Worm (Caenorhabditis elegans) whole organism, L4 larva: ENCODE results near the gene clc-24.
A peak's percentile ranks its signal among the peaks of the same experiment; 100 is the strongest.

Experiments used
- D1046.2 ChIP-seq: fragments of 200-800 bp; sonication (Bioruptor generic); IDR thresholded peaks from 2 replicates; pipeline ENCODE4 v1.3.6; 2022; ENCODE audit warnings: missing genetic modification characterization, missing compliant biosample characterization
- F49E8.2 ChIP-seq: sonication (generic microtip); optimal IDR thresholded peaks from 2 replicates; lab custom pipeline; 2016; ENCODE audit warnings: missing compliant biosample characterization, mild to moderate bottlenecking, missing genetic modification characterization, borderline replicate concordance
- Y75B8A.6 ChIP-seq: fragments of 200-800 bp; sonication (Bioruptor generic); IDR thresholded peaks from 2 replicates; pipeline ENCODE4 v1.3.6; 2022; ENCODE audit warnings: missing genetic modification reagents, missing genetic modification characterization, missing compliant biosample characterization
- ZK546.5 ChIP-seq, 2 experiments: sonication (generic microtip); optimal IDR thresholded peaks; 2 replicates each; lab custom pipeline; 2017; ENCODE audit warnings: missing biosample characterization in 2 of 2, missing genetic modification characterization in 2 of 2
- aly-2 ChIP-seq: sonication (generic microtip); optimal IDR thresholded peaks from 2 replicates; lab custom pipeline; 2018; ENCODE audit warnings: missing biosample characterization, missing genetic modification characterization
- ama-1 ChIP-seq: fragments of 150-350 bp; optimal IDR thresholded peaks from 2 replicates; lab custom pipeline; 2014; ENCODE audit warnings: inconsistent platforms, mixed read lengths
- ctbp-1 ChIP-seq: fragments of 200-800 bp; sonication (Bioruptor generic); IDR thresholded peaks from 2 replicates; pipeline ENCODE4 v1.3.6; 2022; ENCODE audit warnings: missing genetic modification reagents, missing genetic modification characterization, missing compliant biosample characterization
- daf-12 ChIP-seq: fragments of 150-350 bp; optimal IDR thresholded peaks from 2 replicates; lab custom pipeline; 2014; ENCODE audit warnings: missing biosample characterization, missing genetic modification reagents, missing genetic modification characterization
- daf-16 ChIP-seq, 3 experiments: sonication (generic microtip); optimal IDR thresholded peaks; 2 replicates each; lab custom pipeline; 2016 to 2017; ENCODE audit warnings: missing genetic modification characterization in 3 of 3, missing genetic modification reagents in 3 of 3, mild to moderate bottlenecking in 2 of 3, missing compliant biosample characterization in 2 of 3, missing biosample characterization in 1 of 3, moderate library complexity in 1 of 3
- dmd-6 ChIP-seq: fragments of 200-800 bp; sonication (Bioruptor generic); IDR thresholded peaks from 2 replicates; pipeline ENCODE4 v1.3.6; 2022; ENCODE audit warnings: missing genetic modification reagents, missing genetic modification characterization, missing compliant biosample characterization
- dmd-8 ChIP-seq: fragments of 200-800 bp; sonication (Bioruptor generic); IDR thresholded peaks from 2 replicates; pipeline ENCODE4 v1.3.6; 2022; ENCODE audit warnings: missing genetic modification characterization, missing compliant biosample characterization
- dpl-1 ChIP-seq: fragments of 150-350 bp; optimal IDR thresholded peaks from 2 replicates; lab custom pipeline; 2014; ENCODE audit warnings: missing biosample characterization, missing genetic modification reagents, missing genetic modification characterization
- duxl-1 ChIP-seq: sonication (generic microtip); optimal IDR thresholded peaks from 2 replicates; lab custom pipeline; 2016; ENCODE audit warnings: mild to moderate bottlenecking, missing genetic modification characterization, moderate library complexity, missing compliant biosample characterization; ENCODE audit not compliant: poor library complexity
- egl-43 ChIP-seq: fragments of 200-800 bp; sonication (Bioruptor generic); IDR thresholded peaks from 2 replicates; pipeline ENCODE4 v1.3.6; 2022; ENCODE audit warnings: missing genetic modification reagents, missing genetic modification characterization, missing compliant biosample characterization
- fkh-10 ChIP-seq: fragments of 150-350 bp; optimal IDR thresholded peaks from 2 replicates; lab custom pipeline; 2014; ENCODE audit warnings: missing biosample characterization, missing genetic modification reagents, missing genetic modification characterization
- hlh-11 ChIP-seq: fragments of 200-800 bp; sonication (Bioruptor generic); optimal IDR thresholded peaks from 2 replicates; lab custom pipeline; 2018; ENCODE audit warnings: mild to moderate bottlenecking, missing genetic modification characterization, missing compliant biosample characterization
- jun-1 ChIP-seq: fragments of 150-350 bp; optimal IDR thresholded peaks from 2 replicates; lab custom pipeline; 2014; ENCODE audit warnings: missing biosample characterization, missing genetic modification reagents, missing genetic modification characterization
- lim-7 ChIP-seq: fragments of 200-800 bp; sonication (Bioruptor generic); IDR thresholded peaks from 2 replicates; pipeline ENCODE4 v1.3.6; 2022; ENCODE audit warnings: missing genetic modification characterization, missing compliant biosample characterization
- lin-1 ChIP-seq: fragments of 200-800 bp; sonication (Bioruptor generic); IDR thresholded peaks from 2 replicates; pipeline ENCODE4 v1.3.6; 2022; ENCODE audit warnings: missing genetic modification reagents, missing genetic modification characterization, missing compliant biosample characterization
- lin-13 ChIP-seq: fragments of 150-350 bp; optimal IDR thresholded peaks from 2 replicates; lab custom pipeline; 2014; ENCODE audit warnings: missing biosample characterization, missing genetic modification reagents, missing genetic modification characterization
- lin-29 ChIP-seq: fragments of 200-800 bp; sonication (Bioruptor generic); IDR thresholded peaks from 2 replicates; pipeline ENCODE4 v1.3.6; 2022; ENCODE audit warnings: missing genetic modification reagents, missing genetic modification characterization, missing compliant biosample characterization
- lin-38 ChIP-seq: fragments of 200-800 bp; sonication (Bioruptor generic); IDR thresholded peaks from 2 replicates; pipeline ENCODE4 v1.3.6; 2022; ENCODE audit warnings: missing genetic modification reagents, missing genetic modification characterization, missing compliant biosample characterization
- lsy-2 ChIP-seq, 2 experiments: fragments of 150-350 bp in 1 of 2; sonication (generic microtip) in 1 of 2; optimal IDR thresholded peaks; 2 replicates each; lab custom pipeline; 2014 to 2017; ENCODE audit warnings: missing biosample characterization in 2 of 2, missing genetic modification characterization in 2 of 2
- madf-5 ChIP-seq, 2 experiments: fragments of 200-800 bp; sonication (Bioruptor generic); IDR thresholded peaks; 2 replicates each; pipeline ENCODE4 v1.3.6; 2022; ENCODE audit warnings: missing compliant biosample characterization in 2 of 2, missing genetic modification characterization in 2 of 2
- madf-9 ChIP-seq: fragments of 200-800 bp; sonication (Bioruptor generic); conservative IDR thresholded peaks from 2 replicates; pipeline ENCODE4 v1.3.6; 2022; ENCODE audit warnings: missing genetic modification reagents, missing genetic modification characterization, missing compliant biosample characterization
- mdl-1 ChIP-seq, 2 experiments: fragments of 150-350 bp in 1 of 2; sonication (generic microtip) in 1 of 2; optimal IDR thresholded peaks; 2 replicates each; lab custom pipeline; 2014 to 2017; ENCODE audit warnings: missing biosample characterization in 2 of 2, missing genetic modification characterization in 2 of 2
- mdt-29 ChIP-seq: fragments of 200-800 bp; sonication (Bioruptor generic); IDR thresholded peaks from 2 replicates; pipeline ENCODE4 v1.3.6; 2022; ENCODE audit warnings: missing genetic modification reagents, missing genetic modification characterization, missing compliant biosample characterization
- mep-1 ChIP-seq: fragments of 150-350 bp; sonication (generic microtip); optimal IDR thresholded peaks from 3 replicates; lab custom pipeline; 2014; ENCODE audit warnings: missing biosample characterization, missing genetic modification characterization
- mxl-2 ChIP-seq: fragments of 200-800 bp; sonication (Bioruptor generic); conservative IDR thresholded peaks from 2 replicates; pipeline ENCODE4 v1.3.6; 2022; ENCODE audit warnings: missing genetic modification reagents, missing genetic modification characterization, missing compliant biosample characterization
- nhr-102 ChIP-seq: sonication (generic microtip); optimal IDR thresholded peaks from 2 replicates; lab custom pipeline; 2016; ENCODE audit warnings: mild to moderate bottlenecking, missing genetic modification characterization, moderate library complexity, missing compliant biosample characterization
- nhr-237 ChIP-seq: sonication (generic microtip); optimal IDR thresholded peaks from 2 replicates; lab custom pipeline; 2017; ENCODE audit warnings: missing biosample characterization, missing genetic modification characterization
- nhr-28 ChIP-seq: fragments of 150-350 bp; optimal IDR thresholded peaks from 2 replicates; lab custom pipeline; 2014; ENCODE audit warnings: missing biosample characterization, missing genetic modification characterization
- nhr-41 ChIP-seq: fragments of 200-800 bp; sonication (Bioruptor generic); IDR thresholded peaks from 2 replicates; pipeline ENCODE4 v1.3.6; 2022; ENCODE audit warnings: missing genetic modification reagents, missing genetic modification characterization, missing compliant biosample characterization
- nhr-42 ChIP-seq: fragments of 200-800 bp; sonication (Bioruptor generic); IDR thresholded peaks from 2 replicates; pipeline ENCODE4 v1.3.6; 2022; ENCODE audit warnings: missing genetic modification characterization, missing compliant biosample characterization
- pqm-1 ChIP-seq: sonication (generic microtip); optimal IDR thresholded peaks from 2 replicates; lab custom pipeline; 2017; ENCODE audit warnings: missing biosample characterization, missing genetic modification characterization
- rbr-2 ChIP-seq: sonication (generic microtip); optimal IDR thresholded peaks from 2 replicates; lab custom pipeline; 2016; ENCODE audit warnings: missing genotype, missing genetic modification characterization, missing compliant biosample characterization
- snpc-4 ChIP-seq: fragments of 150-350 bp; optimal IDR thresholded peaks from 2 replicates; lab custom pipeline; 2014; ENCODE audit warnings: missing biosample characterization, missing genetic modification characterization
- spr-1 ChIP-seq: sonication (generic microtip); optimal IDR thresholded peaks from 2 replicates; lab custom pipeline; 2016; ENCODE audit warnings: mild to moderate bottlenecking, missing genetic modification characterization, missing compliant biosample characterization
- unc-130 ChIP-seq: sonication (generic microtip); optimal IDR thresholded peaks from 2 replicates; lab custom pipeline; 2016; ENCODE audit warnings: missing genetic modification reagents, missing genetic modification characterization, missing compliant biosample characterization
- unc-39 ChIP-seq: sonication (generic microtip); optimal IDR thresholded peaks from 2 replicates; lab custom pipeline; 2017; ENCODE audit warnings: missing biosample characterization, missing genetic modification characterization
- unc-62 ChIP-seq, 3 experiments: fragments of 150-350 bp in 1 of 3; sonication (generic microtip); optimal IDR thresholded peaks in 2 of 3; peaks in 1 of 3; 1 replicate in 1 of 3; 2 replicates in 2 of 3; lab custom pipeline; 2014 to 2017; ENCODE audit warnings: missing biosample characterization in 3 of 3, missing genetic modification characterization in 3 of 3, missing genetic modification reagents in 3 of 3, missing genotype in 1 of 3
- zag-1 ChIP-seq: fragments of 150-350 bp; optimal IDR thresholded peaks from 2 replicates; lab custom pipeline; 2014; ENCODE audit warnings: missing biosample characterization, missing genetic modification characterization
- zfp-2 ChIP-seq: sonication (generic microtip); optimal IDR thresholded peaks from 2 replicates; lab custom pipeline; 2016; ENCODE audit warnings: mild to moderate bottlenecking, missing genetic modification characterization, missing compliant biosample characterization
- zfp-3 ChIP-seq: fragments of 200-800 bp; sonication (Bioruptor generic); conservative IDR thresholded peaks from 2 replicates; pipeline ENCODE4 v1.3.6; 2022; ENCODE audit warnings: missing genetic modification reagents, missing genetic modification characterization, missing compliant biosample characterization
- zip-11 ChIP-seq: fragments of 200-800 bp; sonication (Bioruptor generic); IDR thresholded peaks from 2 replicates; pipeline ENCODE4 v1.3.6; 2022; ENCODE audit warnings: missing genetic modification characterization, missing compliant biosample characterization
- ztf-11 ChIP-seq: fragments of 150-350 bp; optimal IDR thresholded peaks from 2 replicates; lab custom pipeline; 2014; ENCODE audit warnings: missing biosample characterization, missing genetic modification characterization
- ztf-7 ChIP-seq: fragments of 150-350 bp; optimal IDR thresholded peaks from 2 replicates; lab custom pipeline; 2014; ENCODE audit warnings: missing biosample characterization, missing genetic modification characterization

The clc-24 gene

DNA sequence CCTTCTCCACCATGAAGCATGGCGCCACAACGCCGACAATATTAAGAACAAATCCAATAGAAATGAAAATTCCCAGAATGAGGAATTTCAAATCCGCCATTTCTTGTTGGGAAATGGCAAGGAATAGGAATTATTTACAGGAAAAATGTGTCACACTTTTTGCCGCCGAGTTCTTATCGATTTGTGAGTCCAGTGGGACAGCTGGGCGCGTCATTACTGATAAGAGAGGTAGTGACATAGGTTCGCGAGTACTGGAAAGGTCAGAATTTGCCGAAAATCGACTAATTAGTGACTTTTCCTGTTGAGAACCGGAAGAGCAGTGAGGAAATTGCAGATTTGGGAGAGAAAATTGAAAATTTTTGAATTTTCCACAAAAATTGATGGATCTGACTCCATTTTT is 18.4 kb downstream of the clc-24 start:
- TF ChIP-seq mdt-29 (GFP tag; lab: Robert Waterston, UW) (no peak), daf-12 (tag; lab: Kevin White, UChicago) (no peak), ZK546.5 (tag; optimal IDR thresholded peaks at IDR 0.05; lab: Kevin White, UChicago) (no peak), ctbp-1 (GFP tag; lab: Robert Waterston, UW) (no peak), egl-43 (GFP tag; lab: Robert Waterston, UW) (no peak), nhr-28 (tag; lab: Kevin White, UChicago) (peak; percentile 35), nhr-237 (no peak), zfp-3 (GFP tag; lab: Robert Waterston, UW) (no peak), hlh-11 (tag; lab: Kevin White, UChicago) (peak; percentile 70), F49E8.2 (tag; lab: Kevin White, UChicago) (no peak), zag-1 (tag; lab: Kevin White, UChicago) (no peak), dmd-8 (GFP tag; lab: Robert Waterston, UW) (no peak), ztf-11 (no peak), ama-1 (lab: Kevin White, UChicago) (no peak), ztf-7 (tag; lab: Kevin White, UChicago) (no peak), unc-39 (tag; lab: Kevin White, UChicago) (no peak), pqm-1 (tag; lab: Kevin White, UChicago) (peak; percentile 70), mdl-1 (tag; optimal IDR thresholded peaks at IDR 0.05; lab: Kevin White, UChicago) (no peak), dmd-6 (peak; percentile 67; the same call in 1 of the 2 replicates), unc-130 (GFP tag; lab: Kevin White, UChicago) (no peak), lin-29 (GFP tag; lab: Robert Waterston, UW) (no peak), jun-1 (tag; lab: Kevin White, UChicago) (no peak), snpc-4 (tag; lab: Kevin White, UChicago) (no peak), D1046.2 (GFP tag; lab: Robert Waterston, UW) (no peak), daf-16 (GFP tag; optimal IDR thresholded peaks at IDR 0.05; lab: Kevin White, UChicago) (no peak), daf-16 (tag; optimal IDR thresholded peaks at IDR 0.05; lab: Kevin White, UChicago) (peak; percentile 32)

ce11 chrIII:1030965-1031364 is 21.1 kb downstream of the clc-24 start, which contains the start of the genes clc-26 and E_BE45912.2:
TSS of gene clc-26 (minus strand) at chrIII:1031065.
TSS of gene E_BE45912.2 (minus strand) at chrIII:1031103.
- TF ChIP-seq unc-62 (GFP tag; optimal IDR thresholded peaks at IDR 0.05 in 1 of 2; lab: Kevin White, UChicago) (peak in 1 of 2 experiments; percentile 9), unc-62 (tag; optimal IDR thresholded peaks at IDR 0.05; lab: Kevin White, UChicago) (no peak), lim-7 (no peak)

DNA sequence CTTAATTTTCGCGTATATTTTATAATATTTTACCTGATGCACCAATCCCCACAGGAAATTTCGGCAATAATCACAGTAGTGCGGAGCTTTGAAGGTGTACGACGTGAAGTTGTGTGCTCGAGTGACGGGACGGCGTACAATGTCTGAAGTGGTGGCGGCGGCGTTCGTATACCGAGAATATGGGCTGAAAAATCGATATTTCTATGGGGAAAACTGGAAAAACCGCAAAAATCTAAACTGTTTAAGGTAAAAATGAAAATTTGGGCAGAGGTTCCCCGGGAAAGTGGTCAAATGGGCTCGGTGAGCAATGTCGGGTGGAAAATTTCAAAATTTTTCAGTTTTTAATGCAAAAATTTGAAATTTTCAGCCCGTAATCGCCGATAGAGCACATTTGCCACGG is 25.0 kb downstream of the clc-24 start:
- TF ChIP-seq Y75B8A.6 (no peak), madf-9 (no peak), zip-11 (no peak), lin-13 (no peak), nhr-102 (tag; lab: Kevin White, UChicago) (no peak), mxl-2 (GFP tag; lab: Robert Waterston, UW) (no peak)
- TF ChIP-seq, all 104 proteins: peak for 0

DNA sequence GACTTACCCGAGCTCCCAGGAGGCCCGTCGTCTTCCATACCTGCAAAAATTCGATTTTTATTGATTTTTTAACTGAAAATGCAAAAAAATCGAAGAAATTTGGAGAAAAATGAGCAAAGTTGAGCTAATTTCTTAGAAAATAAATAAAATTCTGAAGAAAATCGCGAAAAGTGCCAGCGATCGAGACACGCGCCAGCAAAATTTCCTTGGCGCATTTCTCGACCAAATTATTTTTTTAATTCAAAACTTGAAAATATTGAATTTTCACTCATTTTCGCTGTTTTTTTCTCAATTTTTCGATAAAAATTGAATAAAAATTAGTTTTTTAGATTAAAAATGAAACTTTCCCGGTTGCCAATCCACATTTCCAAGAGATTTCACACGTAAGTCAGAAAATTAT is 27.3 kb downstream of the clc-24 start, which contains the start of the genes chin-1 and BE0003N10.1:
chin-1 (minus strand) TSS at position 40 of the 400 bp plus-strand sequence.
BE0003N10.1 (plus strand) TSS at position 320 of the 400 bp plus-strand sequence.
- TF ChIP-seq zfp-2 (tag; lab: Kevin White, UChicago): no peak
- no peak for TF ChIP-seq aly-2 (tag; lab: Kevin White, UChicago)
- peak; percentile 5 for TF ChIP-seq fkh-10 (GFP tag; lab: Kevin White, UChicago)
- no peak for TF ChIP-seq ctbp-1 (GFP tag; lab: Robert Waterston, UW)
- TF ChIP-seq lin-38 (GFP tag; lab: Robert Waterston, UW): peak; percentile 66
- no peak for TF ChIP-seq daf-12 (tag; lab: Kevin White, UChicago)
- peak; percentile 3 for TF ChIP-seq mep-1 (tag; lab: Kevin White, UChicago)
- no peak for TF ChIP-seq nhr-42 (GFP tag; lab: Robert Waterston, UW)
- TF ChIP-seq rbr-2 (tag; lab: Kevin White, UChicago): peak; percentile 12
- peak; percentile 64 for TF ChIP-seq dpl-1
- TF ChIP-seq spr-1: no peak
- TF ChIP-seq lim-7: no peak
- TF ChIP-seq nhr-102 (tag; lab: Kevin White, UChicago): peak; percentile 7
- no peak for TF ChIP-seq madf-5 (GFP tag; IDR thresholded peaks at IDR 0.05; lab: Robert Waterston, UW)
- TF ChIP-seq lin-13: peak; percentile 27
- TF ChIP-seq lsy-2 (tag; optimal IDR thresholded peaks at IDR 0.05; lab: Kevin White, UChicago): peak in 1 of 2 experiments; percentile 76
- no peak for TF ChIP-seq duxl-1 (tag; lab: Kevin White, UChicago)
- no peak for TF ChIP-seq lin-1 (GFP tag; lab: Robert Waterston, UW)
- TF ChIP-seq mxl-2 (GFP tag; lab: Robert Waterston, UW): no peak
- no peak for TF ChIP-seq nhr-41 (GFP tag; lab: Robert Waterston, UW)
